Fruit fly (Drosophila melanogaster) Kc167 (cell line): ENCODE measurements around the gene CG32196.
"Not testable (repeated sequence)": the region's sequence is repeated elsewhere in the genome, so short reads cannot be mapped to it uniquely, and the experiment has no call there.

Source experiments
- Myc ChIP-seq: fragments of >200 bp; optimal IDR thresholded peaks from 2 replicates; lab custom pipeline; 2017; ENCODE audit warnings: missing external identifiers
- Sin3A ChIP-seq: fragments of >200 bp; optimal IDR thresholded peaks from 2 replicates; lab custom pipeline; 2018; ENCODE audit warnings: missing external identifiers
- h ChIP-seq: fragments of >200 bp; optimal IDR thresholded peaks from 3 replicates; lab custom pipeline; 2018; ENCODE audit warnings: missing external identifiers
- insv ChIP-seq: fragments of >200 bp; optimal IDR thresholded peaks from 3 replicates; lab custom pipeline; 2018; ENCODE audit warnings: missing external identifiers
- psq ChIP-seq: fragments of >200 bp; optimal IDR thresholded peaks from 2 replicates; lab custom pipeline; 2017; ENCODE audit warnings: missing external identifiers
- ttk ChIP-seq: sonication (Bioruptor generic); optimal IDR thresholded peaks from 2 replicates; lab custom pipeline; 2017; ENCODE audit warnings: missing external identifiers

Gene CG32196

DNA sequence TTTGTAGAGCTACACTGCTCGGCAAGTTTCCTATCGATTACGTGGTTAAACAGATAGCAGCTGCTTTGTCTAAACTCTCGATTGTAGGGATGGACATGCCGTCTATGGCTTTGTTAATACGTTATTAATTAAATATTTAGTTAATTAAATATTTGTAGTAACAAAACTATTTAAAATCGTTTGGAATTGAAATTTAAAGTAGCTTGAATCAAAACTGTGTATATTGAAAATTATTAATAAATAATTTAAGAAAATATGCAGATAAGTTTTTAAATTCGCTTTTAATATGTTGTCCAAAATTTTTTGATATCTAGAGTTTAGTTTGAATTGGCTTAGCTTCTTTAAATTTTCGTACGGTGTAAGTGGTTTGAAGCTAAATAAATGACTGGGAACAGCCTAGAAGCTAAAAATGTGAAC is at the start of gene CG32196:
TSS of gene CG32196 (minus strand) at position 38 of the 417 bp plus-strand sequence.
- TF ChIP-seq psq (no peak), insv (no peak), Sin3A (lab: Kevin White, UChicago) (no peak)

DNA sequence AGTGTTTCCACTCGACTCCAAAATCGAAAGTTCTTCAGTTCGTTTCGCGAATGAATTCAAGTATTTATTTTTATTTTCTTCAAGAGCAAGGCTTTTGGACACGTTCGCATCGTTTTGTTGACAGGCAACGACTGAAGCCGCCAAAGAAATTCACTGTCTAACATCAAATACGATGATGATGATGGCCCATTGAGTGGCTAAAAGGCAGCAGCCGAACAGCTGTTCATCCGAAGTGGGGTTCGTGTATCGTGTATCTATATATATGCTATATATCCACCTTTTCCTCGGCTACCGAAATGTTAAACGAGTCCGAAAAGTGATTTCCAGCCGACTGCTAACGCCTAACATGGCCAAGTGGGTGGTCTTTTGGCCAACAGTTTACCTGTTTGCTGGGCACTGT is 41.6 kb upstream of the CG32196 start, which contains the start of gene AstC-R2:
TSS of gene AstC-R2 (minus strand) at position 133 of the 400 bp plus-strand sequence.
- no peak for TF ChIP-seq insv
- TF ChIP-seq h (lab: Kevin White, UChicago): no peak
- TF ChIP-seq Myc (lab: Kevin White, UChicago): no peak
- TF ChIP-seq Sin3A (lab: Kevin White, UChicago): no peak
- no peak for TF ChIP-seq ttk (lab: Kevin White, UChicago)
- TF ChIP-seq psq: no peak

DNA sequence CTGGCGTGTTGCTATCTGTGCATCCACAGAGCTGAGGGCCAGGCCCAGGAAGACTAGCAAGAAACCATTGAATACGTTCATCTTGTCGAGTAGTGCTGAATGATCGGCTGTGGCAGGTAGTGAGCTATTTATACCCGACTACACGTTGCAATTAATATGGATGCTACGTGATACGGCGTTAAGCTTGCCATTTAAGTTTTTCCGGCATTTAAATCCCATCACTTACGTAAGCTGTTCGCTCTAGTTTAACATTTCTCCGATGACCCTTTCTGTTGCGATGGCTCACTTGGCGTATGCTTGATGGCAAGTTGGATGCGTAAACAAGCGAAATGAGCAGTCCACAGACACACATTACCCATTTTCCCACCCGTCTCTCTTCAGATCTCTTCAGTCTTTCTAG is 11.5 kb upstream of the CG32196 start, which contains the start of gene Met75Ca:
TSS of gene Met75Ca (minus strand) at position 101 of the 400 bp plus-strand sequence.
- not testable (repeated sequence) for TF ChIP-seq psq; Sin3A (lab: Kevin White, UChicago); ttk (lab: Kevin White, UChicago)

DNA sequence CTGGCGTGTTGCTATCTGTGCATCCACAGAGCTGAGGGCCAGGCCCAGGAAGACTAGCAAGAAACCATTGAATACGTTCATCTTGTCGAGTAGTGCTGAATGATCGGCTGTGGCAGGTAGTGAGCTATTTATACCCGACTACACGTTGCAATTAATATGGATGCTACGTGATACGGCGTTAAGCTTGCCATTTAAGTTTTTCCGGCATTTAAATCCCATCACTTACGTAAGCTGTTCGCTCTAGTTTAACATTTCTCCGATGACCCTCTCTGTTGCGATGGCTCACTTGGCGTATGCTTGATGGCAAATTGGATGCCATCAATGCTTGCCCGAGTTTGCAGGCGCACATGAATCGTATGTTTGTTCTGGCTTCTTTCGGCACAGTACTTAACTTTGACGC is 8.7 kb upstream of the CG32196 start, which contains the start of gene Met75Cb:
TSS of gene Met75Cb (minus strand) at position 101 of the 400 bp plus-strand sequence.
- not testable (repeated sequence) for TF ChIP-seq ttk (lab: Kevin White, UChicago); Myc (lab: Kevin White, UChicago); insv

DNA sequence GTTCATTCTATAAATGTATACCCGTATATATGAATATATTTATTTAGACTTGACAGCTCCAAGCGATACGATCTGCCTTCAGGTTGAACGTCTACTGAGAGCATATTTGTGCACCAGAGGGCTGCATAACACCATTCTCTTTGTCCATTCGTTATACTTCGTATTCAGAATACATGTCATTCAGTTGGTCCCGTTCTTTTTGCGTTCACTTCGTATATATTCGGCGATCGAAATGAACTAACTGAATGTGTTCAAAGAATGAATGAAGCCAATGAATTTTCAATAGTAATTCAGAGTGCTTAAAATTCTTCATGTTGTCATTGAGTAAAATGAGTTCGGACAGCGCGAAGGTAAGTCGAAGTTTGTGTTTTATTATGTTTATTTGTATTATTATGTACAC is 2.2 kb upstream of the CG32196 start, which contains the start of gene CG4306:
TSS of gene CG4306 (minus strand) at position 101 of the 400 bp plus-strand sequence.
- TF ChIP-seq h (lab: Kevin White, UChicago) (no peak), ttk (lab: Kevin White, UChicago) (no peak), Myc (lab: Kevin White, UChicago) (no peak), psq (no peak), insv (no peak), Sin3A (lab: Kevin White, UChicago) (no peak)

DNA sequence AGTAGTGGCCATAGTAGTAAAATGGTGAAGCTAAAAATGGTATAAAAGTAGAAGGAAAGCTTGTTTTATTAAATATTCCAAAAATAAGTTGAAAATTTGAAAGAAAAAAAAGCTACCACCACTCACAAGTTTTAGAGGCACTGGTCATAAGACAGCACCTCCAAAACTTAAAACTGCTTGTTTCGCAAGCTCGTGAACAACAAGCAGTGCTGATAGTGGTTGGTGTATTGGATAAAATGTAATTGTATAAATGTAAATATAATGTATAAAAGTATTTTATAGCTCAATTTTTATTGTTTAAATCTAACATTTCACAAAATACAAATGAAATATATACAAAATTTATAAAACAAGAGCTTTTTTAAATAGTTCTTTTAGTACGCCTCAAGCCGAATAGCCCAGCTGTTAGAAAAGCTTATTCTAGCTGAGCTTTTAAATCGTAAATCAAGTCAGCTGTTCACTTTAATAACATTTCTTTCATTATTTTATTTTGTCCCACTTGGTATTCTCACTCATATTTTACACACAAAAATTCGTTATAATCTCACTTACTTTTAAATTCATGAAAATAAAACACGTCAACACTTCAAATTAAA is 409 bp downstream of the CG32196 start:
- no peak for TF ChIP-seq Myc (lab: Kevin White, UChicago)
- TF ChIP-seq Sin3A (lab: Kevin White, UChicago): no peak
- TF ChIP-seq psq: no peak
- TF ChIP-seq h (lab: Kevin White, UChicago): no peak
- TF ChIP-seq insv: no peak
- TF ChIP-seq ttk (lab: Kevin White, UChicago): no peak

DNA sequence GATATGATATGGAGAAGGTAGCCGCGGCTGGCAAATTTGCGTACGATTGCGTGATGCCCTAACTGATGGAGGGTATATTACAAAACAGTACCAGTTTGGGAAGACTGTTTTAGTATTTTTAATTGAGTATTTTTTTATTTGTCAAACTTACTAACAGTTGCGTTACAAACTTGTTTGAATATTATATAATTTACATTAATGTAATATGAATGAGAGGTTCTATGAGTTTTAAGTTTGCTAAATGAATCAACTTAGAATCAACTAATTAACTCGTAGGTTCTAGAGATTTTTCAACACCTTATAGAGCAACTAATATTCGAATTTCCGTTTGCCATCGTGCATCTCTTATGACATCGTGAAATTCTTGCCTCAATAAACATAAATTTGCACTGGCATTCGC is 11.1 kb downstream of the CG32196 start:
- TF ChIP-seq insv (no peak), ttk (lab: Kevin White, UChicago) (no peak), h (lab: Kevin White, UChicago) (no peak), Myc (lab: Kevin White, UChicago) (no peak), Sin3A (lab: Kevin White, UChicago) (no peak), psq (no peak)

DNA sequence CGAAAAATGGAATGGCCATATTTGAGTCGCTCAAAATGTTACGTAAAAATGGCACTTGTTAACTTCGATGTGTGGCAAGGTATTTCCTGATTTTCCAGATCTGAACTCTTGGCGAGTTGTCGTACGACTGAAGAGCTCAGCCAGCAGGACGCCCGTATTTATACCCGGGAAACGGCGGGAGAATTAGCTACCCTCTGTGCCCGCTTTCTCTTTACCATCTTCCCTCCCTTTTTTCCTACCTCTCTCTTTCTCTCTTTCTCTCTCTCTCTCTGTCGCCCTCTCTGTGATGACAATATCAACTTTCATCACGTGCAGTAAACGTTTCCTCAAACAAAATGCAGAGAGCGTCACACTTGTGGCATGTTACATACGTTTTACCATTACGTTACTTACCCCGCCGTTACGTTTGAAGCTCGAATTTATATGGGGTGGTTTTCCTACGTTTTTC is 21.0 kb downstream of the CG32196 start, which contains the start of gene skl:
TSS of gene skl (minus strand) at position 134 of the 448 bp plus-strand sequence.
- TF ChIP-seq Sin3A (lab: Kevin White, UChicago): no peak
- no peak for TF ChIP-seq ttk (lab: Kevin White, UChicago)
- no peak for TF ChIP-seq insv
- no peak for TF ChIP-seq h (lab: Kevin White, UChicago)
- no peak for TF ChIP-seq psq
- TF ChIP-seq Myc (lab: Kevin White, UChicago): no peak

DNA sequence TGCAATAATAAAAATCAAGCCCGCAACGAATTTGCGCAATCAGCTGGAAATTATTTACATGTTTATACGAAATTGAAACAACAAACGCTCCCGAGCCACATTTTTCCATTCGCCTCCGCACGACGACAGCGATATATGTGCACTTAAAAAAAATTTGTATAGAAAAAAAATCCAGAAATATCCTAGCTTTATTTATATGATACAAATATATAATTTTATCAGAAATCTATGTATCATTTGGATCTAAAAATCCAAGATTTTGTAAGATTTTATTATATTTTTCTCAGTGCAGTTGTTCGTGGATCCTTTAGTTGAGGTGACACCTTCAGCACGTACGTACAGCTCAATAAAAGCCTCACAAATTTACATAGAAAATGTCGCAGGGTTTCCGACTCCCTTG is 30.2 kb downstream of the CG32196 start:
- TF ChIP-seq insv (no peak), ttk (lab: Kevin White, UChicago) (no peak), psq (no peak), h (lab: Kevin White, UChicago) (no peak), Sin3A (lab: Kevin White, UChicago) (no peak), Myc (lab: Kevin White, UChicago) (no peak)

DNA sequence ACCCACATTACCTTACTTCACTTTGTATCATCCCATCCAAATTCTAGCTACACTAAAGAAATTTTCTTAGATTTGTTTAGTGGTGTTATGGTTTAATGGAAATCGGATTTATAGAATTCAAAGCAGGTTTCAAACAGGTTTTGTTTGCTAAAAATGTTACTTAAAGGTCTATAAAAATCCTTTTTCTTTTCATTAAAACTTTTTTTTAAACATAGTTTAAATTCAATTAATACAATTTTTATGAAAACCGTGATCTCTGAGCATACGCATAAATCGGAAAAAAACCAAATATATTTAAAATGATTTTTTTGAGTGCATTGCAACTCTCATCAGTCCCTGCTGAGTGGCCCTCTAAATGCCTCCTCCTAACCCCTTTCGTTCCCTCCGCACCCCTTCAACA is 35.5 kb downstream of the CG32196 start:
- no peak for TF ChIP-seq ttk (lab: Kevin White, UChicago)
- no peak for TF ChIP-seq Sin3A (lab: Kevin White, UChicago)
- TF ChIP-seq Myc (lab: Kevin White, UChicago): no peak
- TF ChIP-seq insv: no peak
- no peak for TF ChIP-seq psq
- TF ChIP-seq h (lab: Kevin White, UChicago): no peak

DNA sequence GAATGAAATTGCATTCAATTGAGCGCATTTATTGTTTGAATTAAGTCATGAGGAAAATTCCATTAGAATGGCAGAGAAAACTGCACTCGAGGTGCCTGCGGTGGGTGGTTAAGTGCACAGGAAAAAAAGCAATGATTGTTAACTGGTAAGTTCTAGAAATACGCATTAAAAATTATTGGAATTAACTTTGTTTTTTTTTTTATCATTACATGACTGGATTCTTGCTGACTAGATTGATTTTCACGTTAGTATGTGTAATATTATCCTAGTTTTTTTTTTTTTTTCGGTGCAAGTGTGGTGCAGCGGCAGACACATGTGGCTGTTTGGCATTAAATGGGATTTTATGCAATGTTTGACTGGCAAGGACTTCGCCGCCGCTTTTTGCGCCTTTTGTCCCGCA is 37.8 kb downstream of the CG32196 start:
- TF ChIP-seq psq (no peak), Sin3A (lab: Kevin White, UChicago) (no peak), ttk (lab: Kevin White, UChicago) (no peak), insv (no peak), Myc (lab: Kevin White, UChicago) (no peak), h (lab: Kevin White, UChicago) (no peak)

DNA sequence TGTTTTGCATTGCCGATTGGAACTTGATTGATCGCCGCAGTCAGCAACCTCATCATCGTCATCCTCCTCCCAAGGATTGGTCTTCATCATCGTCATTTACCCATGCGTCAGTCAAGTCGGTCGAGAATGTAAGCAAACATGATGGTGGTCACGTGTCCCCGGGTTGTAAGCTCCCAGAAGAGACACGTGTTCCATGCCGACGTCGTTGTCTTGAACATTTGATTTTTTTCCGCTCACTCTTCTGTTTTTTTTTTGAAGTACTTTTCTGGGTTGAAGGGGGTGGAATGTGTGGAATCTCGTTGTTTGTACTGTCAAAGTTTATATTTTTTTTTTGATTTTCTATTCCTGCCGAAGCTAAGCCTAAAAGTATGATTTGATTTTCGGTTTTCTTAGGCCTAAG is 43.0 kb downstream of the CG32196 start:
- TF ChIP-seq Sin3A (lab: Kevin White, UChicago): no peak
- TF ChIP-seq psq: no peak
- no peak for TF ChIP-seq ttk (lab: Kevin White, UChicago)
- no peak for TF ChIP-seq insv
- TF ChIP-seq Myc (lab: Kevin White, UChicago): no peak
- no peak for TF ChIP-seq h (lab: Kevin White, UChicago)

DNA sequence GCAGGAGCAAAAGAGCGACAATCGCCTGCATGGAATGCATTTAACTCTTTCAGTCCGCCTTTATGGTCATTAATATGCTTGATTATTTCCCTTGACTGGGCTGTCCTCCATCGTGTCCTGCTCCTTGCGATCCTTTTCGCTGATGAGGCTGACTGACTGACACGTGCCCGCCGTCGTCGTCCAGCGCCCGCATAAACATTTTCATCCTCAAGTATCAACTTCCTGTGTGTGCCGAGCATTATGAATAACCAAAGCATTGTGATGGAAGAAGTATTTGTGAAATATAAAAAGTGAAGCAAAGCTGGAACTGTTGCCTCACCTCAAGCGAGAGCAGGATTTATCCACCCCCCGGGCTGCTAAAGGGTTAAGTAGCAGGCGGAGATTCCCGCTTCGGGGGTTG is 49.5 kb downstream of the CG32196 start:
- no peak for TF ChIP-seq Myc (lab: Kevin White, UChicago)
- TF ChIP-seq insv: no peak
- no peak for TF ChIP-seq h (lab: Kevin White, UChicago)
- no peak for TF ChIP-seq ttk (lab: Kevin White, UChicago)
- TF ChIP-seq psq: no peak
- no peak for TF ChIP-seq Sin3A (lab: Kevin White, UChicago)
